Worm (Caenorhabditis elegans) whole organism, L3 larva: ENCODE measurements around the gene C36H8.1.

Experiments
- R02D3.7 ChIP-seq: fragments of 150-350 bp; optimal IDR thresholded peaks from 2 replicates; lab custom pipeline; 2014; ENCODE audit warnings: missing biosample characterization, missing genetic modification characterization
- ZK546.5 ChIP-seq: sonication (generic microtip); optimal IDR thresholded peaks from 2 replicates; lab custom pipeline; 2017; ENCODE audit warnings: missing biosample characterization, missing genetic modification characterization
- aly-2 ChIP-seq: fragments of 150-350 bp; optimal IDR thresholded peaks from 2 replicates; lab custom pipeline; 2014; ENCODE audit warnings: missing biosample characterization, missing genetic modification characterization
- ama-1 ChIP-seq: fragments of 150-350 bp; optimal IDR thresholded peaks from 2 replicates; lab custom pipeline; 2018
- ceh-28 ChIP-seq: fragments of 150-350 bp; optimal IDR thresholded peaks from 2 replicates; lab custom pipeline; 2014; ENCODE audit warnings: missing biosample characterization, missing genetic modification reagents, missing genetic modification characterization
- daf-12 ChIP-seq: fragments of 150-350 bp; optimal IDR thresholded peaks from 2 replicates; lab custom pipeline; 2014; ENCODE audit warnings: missing biosample characterization, missing genetic modification reagents, missing genetic modification characterization
- egl-5 ChIP-seq: fragments of 150-350 bp; optimal IDR thresholded peaks from 2 replicates; lab custom pipeline; 2017; ENCODE audit warnings: missing biosample characterization, missing genetic modification reagents, missing genetic modification characterization, inconsistent platforms
- elt-3 ChIP-seq, 3 experiments: fragments of 150-350 bp in 1 of 3; sonication (generic microtip) in 2 of 3; optimal IDR thresholded peaks; 2 replicates in 2 of 3; 4 replicates in 1 of 3; lab custom pipeline; 2014 to 2017; ENCODE audit warnings: missing biosample characterization in 3 of 3, missing genetic modification characterization in 3 of 3
- eor-1 ChIP-seq, 2 experiments: fragments of 150-350 bp; optimal IDR thresholded peaks; 2 replicates each; lab custom pipeline; 2014 to 2018; ENCODE audit warnings: missing biosample characterization in 2 of 2, missing genetic modification characterization in 2 of 2
- fkh-10 ChIP-seq: sonication (generic microtip); optimal IDR thresholded peaks from 2 replicates; lab custom pipeline; 2017; ENCODE audit warnings: missing biosample characterization, missing genetic modification reagents, missing genetic modification characterization
- fkh-2 ChIP-seq: fragments of 150-350 bp; optimal IDR thresholded peaks from 2 replicates; lab custom pipeline; 2014; ENCODE audit warnings: missing biosample characterization, missing genetic modification reagents, missing genetic modification characterization
- hmg-11 ChIP-seq: sonication (generic microtip); optimal IDR thresholded peaks from 2 replicates; lab custom pipeline; 2016; ENCODE audit warnings: missing genetic modification characterization, missing compliant biosample characterization
- lin-15B ChIP-seq: fragments of 150-350 bp; optimal IDR thresholded peaks from 2 replicates; lab custom pipeline; 2014; ENCODE audit warnings: missing biosample characterization, missing genetic modification characterization
- lin-39 ChIP-seq: fragments of 150-350 bp; optimal IDR thresholded peaks from 2 replicates; lab custom pipeline; 2018; ENCODE audit warnings: missing biosample characterization, missing genetic modification reagents, missing genetic modification characterization
- mdl-1 ChIP-seq: fragments of 150-350 bp; optimal IDR thresholded peaks from 2 replicates; lab custom pipeline; 2014; ENCODE audit warnings: missing biosample characterization, missing genetic modification characterization
- nfya-1 ChIP-seq: sonication (generic microtip); optimal IDR thresholded peaks from 2 replicates; lab custom pipeline; 2017; ENCODE audit warnings: missing genetic modification characterization, mild to moderate bottlenecking, missing compliant biosample characterization, antibody characterized with exemption, moderate library complexity; ENCODE audit not compliant: insufficient read depth
- nhr-11 ChIP-seq: fragments of 150-350 bp; optimal IDR thresholded peaks from 2 replicates; lab custom pipeline; 2014; ENCODE audit warnings: missing biosample characterization, missing genetic modification characterization
- nhr-23 ChIP-seq: fragments of 150-350 bp; optimal IDR thresholded peaks from 2 replicates; lab custom pipeline; 2014; ENCODE audit warnings: missing biosample characterization, missing genetic modification reagents, missing genetic modification characterization
- nhr-28 ChIP-seq: fragments of 150-350 bp; optimal IDR thresholded peaks from 2 replicates; lab custom pipeline; 2014; ENCODE audit warnings: missing biosample characterization, missing genetic modification characterization
- nhr-67 ChIP-seq: fragments of 150-350 bp; optimal IDR thresholded peaks from 2 replicates; lab custom pipeline; 2014; ENCODE audit warnings: missing biosample characterization, missing genetic modification characterization
- nhr-76 ChIP-seq: fragments of 150-350 bp; sonication (generic microtip); optimal IDR thresholded peaks from 5 replicates; lab custom pipeline; 2014; ENCODE audit warnings: missing biosample characterization, missing genetic modification characterization
- nhr-77 ChIP-seq: fragments of 150-350 bp; optimal IDR thresholded peaks from 2 replicates; lab custom pipeline; 2014; ENCODE audit warnings: missing biosample characterization, missing genetic modification characterization
- pha-4 ChIP-seq: fragments of 150-350 bp; optimal IDR thresholded peaks from 2 replicates; lab custom pipeline; 2014; ENCODE audit warnings: missing biosample characterization, missing genetic modification reagents, missing genetic modification characterization
- pqm-1 ChIP-seq: fragments of 150-350 bp; optimal IDR thresholded peaks from 2 replicates; lab custom pipeline; 2017; ENCODE audit warnings: missing biosample characterization, missing genetic modification characterization, inconsistent platforms
- sea-2 ChIP-seq: fragments of 150-350 bp; sonication (generic microtip); optimal IDR thresholded peaks from 4 replicates; lab custom pipeline; 2014; ENCODE audit warnings: missing biosample characterization, missing genetic modification reagents, missing genetic modification characterization
- skn-1 ChIP-seq: fragments of 150-350 bp; optimal IDR thresholded peaks from 2 replicates; lab custom pipeline; 2014; ENCODE audit warnings: missing biosample characterization, missing genetic modification characterization
- snpc-4 ChIP-seq: fragments of 150-350 bp; optimal IDR thresholded peaks from 2 replicates; lab custom pipeline; 2014; ENCODE audit warnings: missing biosample characterization, missing genetic modification characterization
- tbx-2 ChIP-seq: sonication (generic microtip); optimal IDR thresholded peaks from 2 replicates; lab custom pipeline; 2016; ENCODE audit warnings: mild to moderate bottlenecking, missing genetic modification characterization, missing compliant biosample characterization
- unc-39 ChIP-seq: sonication (generic microtip); optimal IDR thresholded peaks from 4 replicates; lab custom pipeline; 2017; ENCODE audit warnings: missing biosample characterization, missing genetic modification characterization
- unc-62 ChIP-seq: fragments of 150-350 bp; sonication (generic microtip); optimal IDR thresholded peaks from 4 replicates; lab custom pipeline; 2014; ENCODE audit warnings: missing biosample characterization, missing genetic modification reagents, missing genetic modification characterization

The C36H8.1 gene

DNA sequence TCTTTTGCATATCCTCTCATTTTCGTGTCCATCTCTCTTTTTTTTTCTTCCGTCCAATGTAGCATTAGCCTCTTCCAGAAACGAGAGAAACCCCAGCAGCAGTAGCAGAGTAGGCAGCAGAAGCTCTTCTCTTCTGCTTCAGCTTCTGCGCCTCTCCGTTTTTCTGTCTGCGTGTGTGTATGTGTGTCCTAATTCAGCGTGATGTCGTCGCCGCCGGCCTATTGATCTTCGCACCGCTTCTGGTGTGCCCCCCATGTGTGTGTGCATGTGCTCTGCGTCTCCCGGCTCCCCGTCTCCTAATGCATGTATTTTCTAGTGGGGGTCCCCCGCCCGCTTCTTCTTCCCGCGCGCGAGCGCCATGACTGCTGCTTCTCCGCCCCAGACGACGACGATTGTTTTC is 26.8 kb upstream of the C36H8.1 start:
- peak; percentile 37 for TF ChIP-seq mdl-1 (tag; lab: Kevin White, UChicago)
- TF ChIP-seq R02D3.7 (tag; lab: Kevin White, UChicago), result no peak
- peak; percentile 73 for TF ChIP-seq nfya-1 (tag; lab: Kevin White, UChicago)
- no peak for TF ChIP-seq nhr-23
- peak; percentile 43 for TF ChIP-seq nhr-11
- no peak for TF ChIP-seq daf-12
- TF ChIP-seq snpc-4 (tag; lab: Kevin White, UChicago), result peak; percentile 20
- TF ChIP-seq hmg-11 (tag; lab: Kevin White, UChicago), result peak; percentile 67
- TF ChIP-seq lin-39 (tag; lab: Kevin White, UChicago), result peak; percentile 89
- TF ChIP-seq lin-15B (tag; lab: Kevin White, UChicago), result peak; percentile 26
- peak; percentile 65 for TF ChIP-seq fkh-10
- TF ChIP-seq tbx-2, result peak; percentile 38
- TF ChIP-seq, all 47 proteins: peak for 9

DNA sequence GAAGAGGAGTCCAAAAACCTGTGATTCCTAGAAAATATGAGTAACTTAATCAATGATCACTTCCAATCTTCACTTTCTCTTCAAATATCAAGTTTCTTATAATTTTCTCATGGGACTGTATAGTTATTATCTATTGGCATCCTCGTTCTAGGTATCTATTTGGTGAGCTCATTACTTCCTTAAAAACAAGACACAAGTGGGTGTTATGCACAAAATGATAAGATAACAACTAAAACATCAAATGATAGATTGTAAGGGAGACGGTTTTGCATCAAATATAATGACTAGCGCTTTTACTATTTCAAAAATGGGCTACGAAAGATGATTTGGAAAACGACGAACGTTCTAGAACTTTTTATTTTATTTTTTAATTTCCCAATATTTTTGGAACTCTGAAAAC is 20.5 kb upstream of the C36H8.1 start, which contains the start of gene ZK897.10:
Gene ZK897.10 (plus strand): TSS at position 285 of the 400 bp plus-strand sequence.
- TF ChIP-seq pha-4 (tag; lab: Kevin White, UChicago), result no peak
- TF ChIP-seq pqm-1, result peak; percentile 53
- TF ChIP-seq, all 47 proteins: peak for 1

ce11 chrIV:12762782-12763181 is 18.2 kb upstream of the C36H8.1 start:
- TF ChIP-seq ZK546.5 (tag; lab: Kevin White, UChicago) (no peak), fkh-10 (peak; percentile 62)

ce11 chrIV:12757470-12757869 is 12.9 kb upstream of the C36H8.1 start, which contains the start of gene flp-9:
flp-9 (minus strand) TSS chrIV:12757570.
- no peak for TF ChIP-seq ama-1
- TF ChIP-seq skn-1 (tag; lab: Kevin White, UChicago), result no peak
- TF ChIP-seq fkh-2 (tag; lab: Kevin White, UChicago), result no peak

DNA sequence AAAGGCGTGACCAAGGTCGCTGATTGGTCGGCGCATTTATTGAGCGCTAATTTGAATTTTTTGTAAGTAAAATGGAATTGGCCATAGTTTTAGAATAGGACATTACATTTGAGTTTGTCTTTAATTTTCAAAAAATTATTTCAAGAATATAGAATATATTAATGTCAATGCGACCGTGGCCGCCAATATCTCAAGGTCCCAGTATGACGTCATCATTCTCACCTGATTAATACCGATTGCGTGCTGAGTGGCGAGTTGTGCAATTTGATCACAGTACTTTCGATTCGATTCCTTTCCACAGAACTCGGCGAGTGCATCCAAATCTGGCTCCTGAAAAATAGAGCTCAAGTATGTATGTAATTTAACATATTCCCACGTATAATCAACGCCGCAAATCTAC is 11.0 kb upstream of the C36H8.1 start:
- TF ChIP-seq eor-1 (tag; optimal IDR thresholded peaks at IDR 0.05; lab: Kevin White, UChicago) (no peak), skn-1 (tag; lab: Kevin White, UChicago) (no peak), fkh-2 (tag; lab: Kevin White, UChicago) (no peak), pha-4 (tag; lab: Kevin White, UChicago) (no peak), ceh-28 (tag; lab: Kevin White, UChicago) (no peak), unc-62 (GFP tag; lab: Kevin White, UChicago) (no peak), sea-2 (GFP tag; lab: Kevin White, UChicago) (no peak), nhr-76 (no peak)

DNA sequence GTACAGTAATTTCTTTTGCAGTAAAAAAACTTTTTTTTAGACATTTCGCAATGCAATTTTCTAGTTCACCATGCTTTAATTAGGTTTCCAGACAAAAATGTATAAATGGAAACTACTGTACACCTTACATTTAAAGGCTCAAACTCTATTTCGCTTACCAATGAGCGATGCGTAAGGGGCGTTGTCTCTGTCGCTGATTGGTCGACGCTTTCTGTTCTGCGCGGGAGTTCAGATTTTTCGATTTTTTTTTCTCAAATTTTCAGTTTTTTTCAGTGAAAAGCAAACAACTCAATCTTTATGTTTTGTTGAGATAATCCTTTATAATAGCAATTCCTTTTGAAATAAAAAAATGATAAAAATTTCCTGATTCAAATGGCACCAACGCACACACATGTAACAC is 9.6 kb upstream of the C36H8.1 start:
- TF ChIP-seq nfya-1 (tag; lab: Kevin White, UChicago) (peak; percentile 84), sea-2 (GFP tag; lab: Kevin White, UChicago) (no peak)

ce11 chrIV:12748760-12749159 is 4.1 kb upstream of the C36H8.1 start:
- no peak for TF ChIP-seq nhr-23
- TF ChIP-seq unc-62 (GFP tag; lab: Kevin White, UChicago), result no peak
- no peak for TF ChIP-seq nhr-28 (tag; lab: Kevin White, UChicago)
- TF ChIP-seq ZK546.5 (tag; lab: Kevin White, UChicago), result no peak
- no peak for TF ChIP-seq unc-39 (tag; lab: Kevin White, UChicago)
- no peak for TF ChIP-seq egl-5 (tag; lab: Kevin White, UChicago)
- TF ChIP-seq nhr-11, result no peak
- no peak for TF ChIP-seq nhr-77
- no peak for TF ChIP-seq lin-15B (tag; lab: Kevin White, UChicago)
- TF ChIP-seq nhr-76, result no peak
- TF ChIP-seq aly-2 (tag; lab: Kevin White, UChicago), result no peak
- TF ChIP-seq nhr-67 (tag; lab: Kevin White, UChicago), result no peak
- no peak for TF ChIP-seq daf-12
- TF ChIP-seq elt-3 (tag; optimal IDR thresholded peaks at IDR 0.05; lab: Kevin White, UChicago), result no peak
- TF ChIP-seq hmg-11 (tag; lab: Kevin White, UChicago), result no peak
